Fruit fly (Drosophila melanogaster): ENCODE results near the gene Rel.

Rel gene

DNA sequence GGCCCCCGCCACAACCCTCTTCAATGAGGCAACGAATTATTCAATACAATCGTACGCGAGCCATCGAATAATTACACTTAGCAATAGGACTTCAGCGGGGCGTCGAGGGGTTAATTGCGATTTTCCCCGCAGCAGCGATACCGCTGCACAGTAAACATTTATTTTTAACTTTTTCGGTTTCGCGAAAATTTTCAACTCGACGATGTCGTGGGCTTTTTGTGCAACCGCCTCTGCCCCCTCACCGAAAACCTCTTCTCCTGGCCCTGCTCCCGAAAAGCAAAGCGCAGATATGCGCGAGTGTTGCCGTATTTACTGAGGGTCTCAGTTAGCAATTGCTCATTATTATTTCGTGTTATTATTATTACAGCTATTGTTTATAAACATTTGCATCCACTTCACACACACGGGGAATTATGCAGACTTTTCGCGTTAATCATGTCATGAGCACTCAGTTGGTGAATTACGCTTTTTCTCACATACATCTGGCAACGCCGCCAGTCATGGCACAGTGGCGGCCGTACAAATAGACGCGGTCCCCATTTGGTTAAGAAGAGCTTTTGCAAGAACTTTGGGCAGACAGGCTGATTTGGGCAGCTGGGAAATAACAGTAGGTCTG, 33.9 kb downstream of the Rel start (continued):
- TF ChIP-seq nerfin-2 (GFP tag; IDR thresholded peaks at IDR 0.05; ENCODE audit: partially characterized antibody) (peak; percentile 14; the same call in 1 of the 2 replicates), TFAM (GFP tag; optimal IDR thresholded peaks at IDR 0.05) (no peak), CG1233 (GFP tag; optimal IDR thresholded peaks at IDR 0.05) (peak; percentile 10), unc-4 (GFP tag; IDR thresholded peaks at IDR 0.05; ENCODE audit: partially characterized antibody) (no peak; the same call in 1 of the 2 replicates), gro (GFP tag; optimal IDR thresholded peaks at IDR 0.05) (peak; percentile 67), CG10274 (GFP tag; optimal IDR thresholded peaks at IDR 0.05) (no peak), Neu2 (GFP tag; optimal IDR thresholded peaks at IDR 0.05; ENCODE audit: borderline replicate concordance) (no peak), pnt (GFP tag; optimal IDR thresholded peaks at IDR 0.05) (peak; percentile 45), CG6854 (GFP tag; optimal IDR thresholded peaks at IDR 0.05) (no peak), Rx (GFP tag; IDR thresholded peaks at IDR 0.05) (no peak), CG4730 (GFP tag; IDR thresholded peaks at IDR 0.05) (no peak), Atf6 (GFP tag; IDR thresholded peaks at IDR 0.05) (peak; percentile 39; the same call in 1 of the 2 replicates), stc (GFP tag; IDR thresholded peaks at IDR 0.05) (0 out of 2 replicates have a peak, but pooled peaks have one; percentile 38), Nf-YC (tag; optimal IDR thresholded peaks at IDR 0.05) (peak; percentile 67), sug (tag; optimal IDR thresholded peaks at IDR 0.05) (peak; percentile 66), CG12299 (tag; optimal IDR thresholded peaks at IDR 0.05) (no peak), CG11695 (GFP tag; IDR thresholded peaks at IDR 0.05) (no peak), CG4707 (GFP tag; optimal IDR thresholded peaks at IDR 0.05) (no peak), klu (GFP tag; IDR thresholded peaks at IDR 0.05) (no peak), scrt (GFP tag; optimal IDR thresholded peaks at IDR 0.05) (no peak), ERR (GFP tag; optimal IDR thresholded peaks at IDR 0.05) (peak; percentile 24), sr (GFP tag; IDR thresholded peaks at IDR 0.05) (0 out of 3 replicates have a peak, but pooled peaks have one; percentile 53), CG17359 (tag; optimal IDR thresholded peaks at IDR 0.05) (peak; percentile 50), tin (GFP tag; optimal IDR thresholded peaks at IDR 0.05) (peak; percentile 43), CG13424 (tag; optimal IDR thresholded peaks at IDR 0.05) (peak; percentile 52), CG9609 (GFP tag; optimal IDR thresholded peaks at IDR 0.05) (peak; percentile 72), yki (optimal IDR thresholded peaks at IDR 0.05) (no peak), CG18599 (GFP tag; optimal IDR thresholded peaks at IDR 0.05) (no peak), dpn (GFP tag; optimal IDR thresholded peaks at IDR 0.05) (peak; percentile 57 to 62), gsb-n (tag; optimal IDR thresholded peaks at IDR 0.05) (no peak), CG17186 (GFP tag; optimal IDR thresholded peaks at IDR 0.05) (peak; percentile 35), nmo (GFP tag; optimal IDR thresholded peaks at IDR 0.05) (peak; percentile 45), CG10462 (GFP tag; optimal IDR thresholded peaks at IDR 0.05) (no peak), CG2202 (tag; optimal IDR thresholded peaks at IDR 0.05) (peak; percentile 9), fu2 (GFP tag; optimal IDR thresholded peaks at IDR 0.05) (peak; percentile 53), Usf (GFP tag; optimal IDR thresholded peaks at IDR 0.05) (no peak), Nf-YB (GFP tag; optimal IDR thresholded peaks at IDR 0.05) (peak; percentile 28), CG14441 (GFP tag; IDR thresholded peaks at IDR 0.05) (no peak), pum (GFP tag; optimal IDR thresholded peaks at IDR 0.05) (peak; percentile 28), CG8478 (optimal IDR thresholded peaks at IDR 0.05) (no peak), CG12744 (GFP tag; optimal IDR thresholded peaks at IDR 0.05) (peak; percentile 27), CG5245 (GFP tag; optimal IDR thresholded peaks at IDR 0.05) (peak; percentile 32), Hr39 (optimal IDR thresholded peaks at IDR 0.05) (no peak), sd (tag; optimal IDR thresholded peaks at IDR 0.05) (peak; percentile 71), vvl (GFP tag; IDR thresholded peaks at IDR 0.05) (peak; percentile 48; the same call in 1 of the 2 replicates), esg (GFP tag; conservative IDR thresholded peaks at IDR 0.05) (no peak), HmgD (GFP tag; optimal IDR thresholded peaks at IDR 0.05) (peak; percentile 73), CG43689 (GFP tag; IDR thresholded peaks at IDR 0.05) (no peak), Fer2 (tag; optimal IDR thresholded peaks at IDR 0.05) (no peak), sna (GFP tag; IDR thresholded peaks at IDR 0.05; ENCODE audit: partially characterized antibody) (0 out of 2 replicates have a peak, but pooled peaks have one; percentile 46), Mes4 (GFP tag; optimal IDR thresholded peaks at IDR 0.05) (peak; percentile 64)
